Fruit fly (Drosophila melanogaster) whole organism, embryonic: Measurements from ENCODE around the gene ND-B18.

Experiments
- Atf3 ChIP-seq: fragments of 200-800 bp; sonication (Bioruptor generic); optimal IDR thresholded peaks from 3 replicates; lab custom pipeline; 2016; ENCODE audit warnings: missing biosample characterization, missing genetic modification characterization
- Awh ChIP-seq: fragments of 200-800 bp; sonication (Bioruptor generic); IDR thresholded peaks from 2 replicates; pipeline ENCODE4, ENCODE4 v1.3.6; 2022; ENCODE audit warnings: missing biosample characterization, missing genetic modification characterization
- Blimp-1 ChIP-seq: fragments of 200-800 bp; sonication (Bioruptor generic); optimal IDR thresholded peaks from 3 replicates; lab custom pipeline; 2018; ENCODE audit warnings: missing biosample characterization, missing genetic modification characterization, mild to moderate bottlenecking, moderate library complexity, missing genetic modification reagents
- BtbVII ChIP-seq: fragments of 200-800 bp; sonication (Bioruptor generic); optimal IDR thresholded peaks from 3 replicates; lab custom pipeline; 2017; ENCODE audit warnings: missing biosample characterization, mild to moderate bottlenecking, missing genetic modification characterization
- CG10267 ChIP-seq: fragments of 200-800 bp; sonication (Bioruptor generic); optimal IDR thresholded peaks from 2 replicates; lab custom pipeline; 2018; ENCODE audit warnings: missing biosample characterization, mild to moderate bottlenecking, missing genetic modification characterization, moderate library complexity
- CG10366 ChIP-seq: fragments of 200-800 bp; sonication (Bioruptor generic); IDR thresholded peaks from 2 replicates; pipeline ENCODE4 v1.3.6; 2022; ENCODE audit warnings: missing biosample characterization, missing genetic modification characterization
- CG10431 ChIP-seq: fragments of 200-800 bp; sonication (Bioruptor generic); optimal IDR thresholded peaks from 3 replicates; lab custom pipeline; 2018; ENCODE audit warnings: missing biosample characterization, mild to moderate bottlenecking, missing genetic modification characterization
- CG11504 ChIP-seq: fragments of 200-800 bp; sonication (Bioruptor generic); optimal IDR thresholded peaks from 3 replicates; lab custom pipeline; 2019; ENCODE audit warnings: missing biosample characterization, mild to moderate bottlenecking, missing genetic modification characterization, moderate library complexity
- CG11560 ChIP-seq: fragments of 200-800 bp; sonication (Bioruptor generic); IDR thresholded peaks from 3 replicates; pipeline ENCODE4 v1.3.6; 2022; ENCODE audit warnings: missing biosample characterization, missing genetic modification characterization
- CG11695 ChIP-seq: fragments of 200-800 bp; sonication (Bioruptor generic); IDR thresholded peaks from 3 replicates; pipeline ENCODE4 v1.3.6; 2022; ENCODE audit warnings: missing biosample characterization, missing genetic modification characterization
- CG15696 ChIP-seq: fragments of 200-800 bp; sonication (Bioruptor generic); optimal IDR thresholded peaks from 2 replicates; lab custom pipeline; 2019; ENCODE audit warnings: missing biosample characterization, mild to moderate bottlenecking, missing genetic modification characterization, moderate library complexity
- CG17186 ChIP-seq: fragments of 200-800 bp; sonication (Bioruptor generic); optimal IDR thresholded peaks from 3 replicates; lab custom pipeline; 2017; ENCODE audit warnings: missing biosample characterization, missing genetic modification reagents, missing genetic modification characterization
- CG17361 ChIP-seq: fragments of 200-800 bp; sonication (Bioruptor generic); IDR thresholded peaks from 3 replicates; pipeline ENCODE4 v1.3.6; 2022; ENCODE audit warnings: missing biosample characterization, missing genetic modification characterization
- CG18476 ChIP-seq: fragments of 200-800 bp; sonication (Bioruptor generic); optimal IDR thresholded peaks from 2 replicates; lab custom pipeline; 2016; ENCODE audit warnings: missing biosample characterization, mild to moderate bottlenecking, missing genetic modification characterization
- CG32767 ChIP-seq: fragments of 200-800 bp; sonication (Bioruptor generic); IDR thresholded peaks from 2 replicates; pipeline ENCODE4 v1.3.6; 2022; ENCODE audit warnings: missing biosample characterization, missing genetic modification characterization
- CG3281 ChIP-seq: fragments of 200-800 bp; sonication (Bioruptor generic); optimal IDR thresholded peaks from 3 replicates; lab custom pipeline; 2017; ENCODE audit warnings: missing biosample characterization, mild to moderate bottlenecking, missing genetic modification characterization
- CG43689 ChIP-seq: fragments of 200-800 bp; sonication (Bioruptor generic); IDR thresholded peaks from 2 replicates; pipeline ENCODE4 v1.3.6; 2022; ENCODE audit warnings: missing biosample characterization, missing genetic modification characterization
- CG4730 ChIP-seq: fragments of 200-800 bp; sonication (Bioruptor generic); IDR thresholded peaks from 2 replicates; pipeline ENCODE4 v1.3.6; 2022; ENCODE audit warnings: missing biosample characterization, missing genetic modification characterization
- CG4854 ChIP-seq: fragments of 200-800 bp; sonication (Bioruptor generic); optimal IDR thresholded peaks from 2 replicates; lab custom pipeline; 2016; ENCODE audit warnings: missing biosample characterization, missing genetic modification characterization, inconsistent platforms
- CG5180 ChIP-seq: fragments of 200-800 bp; sonication (Bioruptor generic); optimal IDR thresholded peaks from 3 replicates; lab custom pipeline; 2017; ENCODE audit warnings: missing biosample characterization, missing genetic modification characterization, mild to moderate bottlenecking, moderate library complexity, missing genetic modification reagents
- CG6813 ChIP-seq: fragments of 200-800 bp; sonication (Bioruptor generic); optimal IDR thresholded peaks from 2 replicates; lab custom pipeline; 2017; ENCODE audit warnings: missing biosample characterization, missing genetic modification characterization, mild to moderate bottlenecking, moderate library complexity, missing genetic modification reagents
- CG7357 ChIP-seq: fragments of 200-800 bp; sonication (Bioruptor generic); IDR thresholded peaks from 3 replicates; pipeline ENCODE4 v1.3.6; 2022; ENCODE audit warnings: missing biosample characterization, missing genetic modification characterization
- CG7745 ChIP-seq: fragments of 200-800 bp; sonication (Bioruptor generic); optimal IDR thresholded peaks from 2 replicates; lab custom pipeline; 2018; ENCODE audit warnings: missing biosample characterization, mild to moderate bottlenecking, missing genetic modification characterization, moderate library complexity
- CG7839 ChIP-seq: fragments of 200-800 bp; sonication (Bioruptor generic); optimal IDR thresholded peaks from 3 replicates; lab custom pipeline; 2018; ENCODE audit warnings: missing biosample characterization, mild to moderate bottlenecking, missing genetic modification characterization, moderate library complexity
- CG8388 ChIP-seq: fragments of 200-800 bp; sonication (Bioruptor generic); optimal IDR thresholded peaks from 2 replicates; lab custom pipeline; 2019; ENCODE audit warnings: missing biosample characterization, mild to moderate bottlenecking, missing genetic modification characterization, moderate library complexity
- Chrac-16 ChIP-seq: fragments of 200-800 bp; sonication (Bioruptor generic); optimal IDR thresholded peaks from 3 replicates; lab custom pipeline; 2016; ENCODE audit warnings: missing biosample characterization, missing genetic modification characterization
- CoRest ChIP-seq: fragments of 200-800 bp; sonication (Bioruptor generic); optimal IDR thresholded peaks from 3 replicates; lab custom pipeline; 2018; ENCODE audit warnings: missing biosample characterization, mild to moderate bottlenecking, missing genetic modification characterization, moderate library complexity
- Dad ChIP-seq: fragments of 200-800 bp; sonication (Bioruptor generic); optimal IDR thresholded peaks from 3 replicates; lab custom pipeline; 2016; ENCODE audit warnings: missing biosample characterization, missing genetic modification characterization
- Dbx ChIP-seq: fragments of 200-800 bp; sonication (Bioruptor generic); IDR thresholded peaks from 3 replicates; pipeline ENCODE4 v1.3.6; 2022; ENCODE audit warnings: missing biosample characterization, missing genetic modification characterization
- H2.0 ChIP-seq: fragments of 200-800 bp; sonication (Bioruptor generic); IDR thresholded peaks from 2 replicates; pipeline ENCODE4 v1.3.6; 2022; ENCODE audit warnings: missing biosample characterization, missing genetic modification characterization
- Meics ChIP-seq: fragments of 200-800 bp; sonication (Bioruptor generic); optimal IDR thresholded peaks from 2 replicates; lab custom pipeline; 2017; ENCODE audit warnings: missing biosample characterization, mild to moderate bottlenecking, missing genetic modification characterization
- Myb ChIP-seq: fragments of 200-800 bp; sonication (Bioruptor generic); optimal IDR thresholded peaks from 2 replicates; lab custom pipeline; 2016; ENCODE audit warnings: missing biosample characterization, missing genetic modification characterization
- Nf-YA ChIP-seq: fragments of 200-800 bp; sonication (Bioruptor generic); IDR thresholded peaks from 2 replicates; pipeline ENCODE4 v1.3.6; 2022; ENCODE audit warnings: missing biosample characterization, missing genetic modification characterization
- Spps ChIP-seq: fragments of 200-800 bp; sonication (Bioruptor generic); optimal IDR thresholded peaks from 2 replicates; lab custom pipeline; 2018; ENCODE audit warnings: missing biosample characterization, mild to moderate bottlenecking, missing genetic modification characterization
- ase ChIP-seq: fragments of 200-800 bp; sonication (Bioruptor generic); IDR thresholded peaks from 3 replicates; pipeline ENCODE4 v1.3.6; 2022; ENCODE audit warnings: missing biosample characterization, missing genetic modification characterization
- chinmo ChIP-seq: fragments of 200-800 bp; sonication (Bioruptor generic); IDR thresholded peaks from 4 replicates; pipeline ENCODE4 v1.3.6; 2022; ENCODE audit warnings: missing biosample characterization, missing genetic modification characterization; ENCODE audit not compliant: partially characterized antibody
- kah ChIP-seq: fragments of 200-800 bp; sonication (Bioruptor generic); optimal IDR thresholded peaks from 2 replicates; lab custom pipeline; 2018; ENCODE audit warnings: missing biosample characterization, mild to moderate bottlenecking, missing genetic modification characterization
- knrl ChIP-seq: fragments of 200-800 bp; sonication (Bioruptor generic); IDR thresholded peaks from 3 replicates; pipeline ENCODE4 v1.3.6; 2022; ENCODE audit warnings: missing biosample characterization, missing genetic modification characterization; ENCODE audit not compliant: partially characterized antibody
- lab ChIP-seq: fragments of 200-800 bp; sonication (Bioruptor generic); optimal IDR thresholded peaks from 3 replicates; lab custom pipeline; 2017; ENCODE audit warnings: missing biosample characterization, missing genetic modification characterization, mild to moderate bottlenecking, moderate library complexity, missing genetic modification reagents
- nerfin-1 ChIP-seq: fragments of 200-800 bp; sonication (Bioruptor generic); optimal IDR thresholded peaks from 3 replicates; lab custom pipeline; 2019; ENCODE audit warnings: missing biosample characterization, mild to moderate bottlenecking, missing genetic modification characterization, moderate library complexity
- pan ChIP-seq, 4 experiments: fragments of >200 bp in 3 of 4; fragments of 200-800 bp in 1 of 4; sonication (Bioruptor generic) in 1 of 4; optimal IDR thresholded peaks in 3 of 4; IDR thresholded peaks in 1 of 4; 2 replicates each; pipeline versions ENCODE4 v1.3.6 to Lab custom; 2017 to 2022; ENCODE audit warnings: missing biosample characterization in 2 of 4, missing genetic modification characterization in 2 of 4, mixed read lengths in 1 of 4
- pita ChIP-seq: fragments of 200-800 bp; sonication (Bioruptor generic); optimal IDR thresholded peaks from 2 replicates; lab custom pipeline; 2017; ENCODE audit warnings: missing biosample characterization, mild to moderate bottlenecking, missing genetic modification characterization
- sens-2 ChIP-seq: fragments of 200-800 bp; sonication (Bioruptor generic); IDR thresholded peaks from 2 replicates; pipeline ENCODE4 v1.3.6; 2022; ENCODE audit warnings: missing biosample characterization, missing genetic modification characterization
- stwl ChIP-seq: fragments of 200-800 bp; sonication (Bioruptor generic); optimal IDR thresholded peaks from 3 replicates; lab custom pipeline; 2018; ENCODE audit warnings: missing biosample characterization, mild to moderate bottlenecking, missing genetic modification characterization, moderate library complexity
- tio ChIP-seq: fragments of 200-800 bp; sonication (Bioruptor generic); optimal IDR thresholded peaks from 2 replicates; lab custom pipeline; 2017; ENCODE audit warnings: missing biosample characterization, missing genetic modification characterization, inconsistent platforms
- tll ChIP-seq, 2 experiments: fragments of 200-800 bp in 1 of 2; fragments of >200 bp in 1 of 2; sonication (Bioruptor generic) in 1 of 2; optimal IDR thresholded peaks; 2 replicates each; lab custom pipeline; 2017 to 2019; ENCODE audit warnings: missing biosample characterization in 2 of 2, missing genetic modification characterization in 2 of 2, mild to moderate bottlenecking in 1 of 2, moderate library complexity in 1 of 2
- wdn ChIP-seq: fragments of 200-800 bp; sonication (Bioruptor generic); IDR thresholded peaks from 2 replicates; pipeline ENCODE4 v1.3.6; 2022; ENCODE audit warnings: missing biosample characterization, missing genetic modification characterization
- wek ChIP-seq: fragments of 200-800 bp; sonication (Bioruptor generic); optimal IDR thresholded peaks from 3 replicates; lab custom pipeline; 2018; ENCODE audit warnings: missing biosample characterization, mild to moderate bottlenecking, missing genetic modification characterization, moderate library complexity
- zfh1 ChIP-seq: fragments of 200-800 bp; sonication (Bioruptor generic); IDR thresholded peaks from 3 replicates; pipeline ENCODE4 v1.3.6; 2022; ENCODE audit warnings: missing biosample characterization, missing genetic modification characterization

Gene ND-B18

dm6 chrX:15021021-15021477, 42.5 kb upstream of the ND-B18 start (continued):
- TF ChIP-seq chinmo (GFP tag; lab: Robert Waterston, UW) (no peak), lab (GFP tag; lab: Kevin White, UChicago) (peak; percentile 80), Atf3 (GFP tag; lab: Kevin White, UChicago) (no peak), zfh1 (GFP tag; lab: Robert Waterston, UW) (peak; percentile 85), Spps (tag; lab: Kevin White, UChicago) (peak; percentile 90), tll (GFP tag; optimal IDR thresholded peaks at IDR 0.05; lab: Kevin White, UChicago) (no peak), CG8388 (peak; percentile 95), CG5180 (GFP tag; lab: Kevin White, UChicago) (peak; percentile 61), BtbVII (peak; percentile 59), wek (GFP tag; lab: Kevin White, UChicago) (no peak), CG17186 (peak; percentile 13), Blimp-1 (peak; percentile 97), CG3281 (GFP tag; lab: Kevin White, UChicago) (peak; percentile 52), CG10366 (GFP tag; lab: Robert Waterston, UW) (peak; percentile 77), CG4854 (GFP tag; lab: Kevin White, UChicago) (no peak), CG43689 (no peak), CoRest (tag; lab: Kevin White, UChicago) (peak; percentile 91), CG6813 (peak; percentile 61), sens-2 (GFP tag; lab: Robert Waterston, UW) (0 out of 2 replicates have a peak, but pooled peaks have one; percentile 32), CG10267 (peak; percentile 89), CG11504 (tag; lab: Kevin White, UChicago) (peak; percentile 91), Nf-YA (GFP tag; lab: Robert Waterston, UW) (peak; percentile 63), CG11560 (no peak), pita (GFP tag; lab: Kevin White, UChicago) (no peak), CG11695 (peak; percentile 61; the same call in 2 of the 3 replicates), CG7839 (tag; lab: Kevin White, UChicago) (peak; percentile 93), wdn (GFP tag; lab: Robert Waterston, UW) (no peak), Dad (no peak), CG7745 (tag; lab: Kevin White, UChicago) (no peak), pan (optimal IDR thresholded peaks at IDR 0.05; lab: Kevin White, UChicago) (no peak), pan (GFP tag; optimal IDR thresholded peaks at IDR 0.05 in 1 of 2, IDR thresholded peaks at IDR 0.05 in 1 of 2) (peak in 1 of 2 experiments; percentile 68), CG32767 (GFP tag; lab: Robert Waterston, UW) (peak; percentile 70), H2.0 (GFP tag; lab: Robert Waterston, UW) (peak; percentile 61), CG18476 (GFP tag; lab: Kevin White, UChicago) (peak; percentile 40), ase (peak; percentile 53; the same call in 1 of the 3 replicates), Awh (GFP tag; lab: Robert Waterston, UW) (peak; percentile 73; the same call in 1 of the 2 replicates), Dbx (GFP tag; lab: Robert Waterston, UW) (no peak), CG10431 (GFP tag; lab: Kevin White, UChicago) (peak; percentile 52), CG17361 (peak; percentile 94), CG7357 (GFP tag; lab: Robert Waterston, UW) (peak; percentile 75; the same call in 1 of the 3 replicates), Chrac-16 (GFP tag; lab: Kevin White, UChicago) (peak; percentile 78), tio (GFP tag; lab: Kevin White, UChicago) (peak; percentile 73), Myb (no peak), nerfin-1 (tag; lab: Kevin White, UChicago) (peak; percentile 86), knrl (GFP tag; lab: Robert Waterston, UW) (no peak), stwl (tag; lab: Kevin White, UChicago) (peak; percentile 46), kah (GFP tag; lab: Kevin White, UChicago) (peak; percentile 70), CG4730 (GFP tag; lab: Robert Waterston, UW) (peak; percentile 68), Meics (peak; percentile 52), CG15696 (tag; lab: Kevin White, UChicago) (peak; percentile 83)
